Fruit fly (Drosophila melanogaster): ENCODE data around the gene Rab39.

- TF ChIP-seq pan (optimal IDR thresholded peaks at IDR 0.05): no peak
- TF ChIP-seq usp (GFP tag; optimal IDR thresholded peaks at IDR 0.05): no peak
- no peak for TF ChIP-seq psq (optimal IDR thresholded peaks at IDR 0.05)
These were observed 29.3 kb upstream of the Rab39 start for dm6 chrX:7705175-7706097.
